Fruit fly (Drosophila melanogaster): ENCODE data around the gene RpS13.

RpS13 gene

dm6 chr2L:8370364-8371326, 6.2 kb upstream of the RpS13 start, which contains the start of gene CG17292 (continued):
- TF ChIP-seq CG43689 (GFP tag; IDR thresholded peaks at IDR 0.05): no peak
- no peak for TF ChIP-seq CG30403 (GFP tag; optimal IDR thresholded peaks at IDR 0.05)
- no peak for TF ChIP-seq Max (GFP tag; optimal IDR thresholded peaks at IDR 0.05)
- TF ChIP-seq CG8290 (GFP tag; optimal IDR thresholded peaks at IDR 0.05): no peak
- TF ChIP-seq CG8290 (tag; optimal IDR thresholded peaks at IDR 0.05): peak in 1 of 2 experiments; percentile 88
- TF ChIP-seq Stat92E (GFP tag; optimal IDR thresholded peaks at IDR 0.05): no peak
- peak; percentile 13 for TF ChIP-seq CG9797 (GFP tag; optimal IDR thresholded peaks at IDR 0.05)
- peak; percentile 77; the same call in 1 of the 2 replicates for TF ChIP-seq Awh (GFP tag; IDR thresholded peaks at IDR 0.05)
- TF ChIP-seq CG12219 (GFP tag; optimal IDR thresholded peaks at IDR 0.05): peak; percentile 58
- peak; percentile 32 for TF ChIP-seq NC2β (GFP tag; optimal IDR thresholded peaks at IDR 0.05)
- peak; percentile 66 for TF ChIP-seq E2f2 (GFP tag; IDR thresholded peaks at IDR 0.05)
- TF ChIP-seq yki (optimal IDR thresholded peaks at IDR 0.05): no peak
- peak; percentile 31; the same call in 1 of the 2 replicates for TF ChIP-seq CG32772 (GFP tag; IDR thresholded peaks at IDR 0.05)
- peak; percentile 16 for TF ChIP-seq HmgD (GFP tag; optimal IDR thresholded peaks at IDR 0.05)
- TF ChIP-seq mld (GFP tag; IDR thresholded peaks at IDR 0.05; ENCODE audit: partially characterized antibody): peak; percentile 79; the same call in 2 of the 3 replicates
- peak; percentile 95 for TF ChIP-seq Opbp (GFP tag; IDR thresholded peaks at IDR 0.05; ENCODE audit: partially characterized antibody)
- TF ChIP-seq CG10959 (GFP tag; IDR thresholded peaks at IDR 0.05): no peak
- TF ChIP-seq az2 (GFP tag; optimal IDR thresholded peaks at IDR 0.05): no peak
- no peak for TF ChIP-seq lov (optimal IDR thresholded peaks at IDR 0.05)
- TF ChIP-seq lov (GFP tag; IDR thresholded peaks at IDR 0.05): 0 out of 3 replicates have a peak, but pooled peaks have one; percentile 55
- peak; percentile 58; the same call in 1 of the 2 replicates for TF ChIP-seq ranshi (GFP tag; IDR thresholded peaks at IDR 0.05)
- TF ChIP-seq MTF-1 (GFP tag; optimal IDR thresholded peaks at IDR 0.05; ENCODE audit: borderline replicate concordance): peak; percentile 23
- peak; percentile 13 for TF ChIP-seq CG10274 (GFP tag; optimal IDR thresholded peaks at IDR 0.05)
- peak; percentile 49 for TF ChIP-seq Dp (GFP tag; optimal IDR thresholded peaks at IDR 0.05)
- TF ChIP-seq otp (GFP tag; IDR thresholded peaks at IDR 0.05): peak; percentile 59; the same call in 1 of the 3 replicates
- TF ChIP-seq kni (GFP tag; optimal IDR thresholded peaks at IDR 0.05): peak; percentile 25
- peak; percentile 43 for TF ChIP-seq org-1 (GFP tag; optimal IDR thresholded peaks at IDR 0.05)
- no peak for TF ChIP-seq tin (GFP tag; optimal IDR thresholded peaks at IDR 0.05)
- peak; percentile 37 for TF ChIP-seq CG10209 (GFP tag; optimal IDR thresholded peaks at IDR 0.05)
- TF ChIP-seq fru (optimal IDR thresholded peaks at IDR 0.05): no peak
- peak; percentile 61 for TF ChIP-seq CG1603 (tag; optimal IDR thresholded peaks at IDR 0.05)
- TF ChIP-seq D (optimal IDR thresholded peaks at IDR 0.05): no peak
- TF ChIP-seq D (GFP tag; optimal IDR thresholded peaks at IDR 0.05): no peak
- TF ChIP-seq Oaz (GFP tag; IDR thresholded peaks at IDR 0.05): peak; percentile 24; the same call in 1 of the 2 replicates
- no peak for TF ChIP-seq CG4730 (GFP tag; IDR thresholded peaks at IDR 0.05)
- TF ChIP-seq CG3995 (GFP tag; optimal IDR thresholded peaks at IDR 0.05): peak; percentile 19
- TF ChIP-seq Ets97D (GFP tag; optimal IDR thresholded peaks at IDR 0.05): peak; percentile 36
- TF ChIP-seq CoRest (tag; optimal IDR thresholded peaks at IDR 0.05): peak; percentile 16
- peak; percentile 85 for TF ChIP-seq CG12659 (GFP tag; optimal IDR thresholded peaks at IDR 0.05)
- TF ChIP-seq vvl (GFP tag; IDR thresholded peaks at IDR 0.05): peak; percentile 92
- TF ChIP-seq CG11560 (tag; IDR thresholded peaks at IDR 0.05): no peak
- TF ChIP-seq scrt (GFP tag; optimal IDR thresholded peaks at IDR 0.05): no peak
- no peak for TF ChIP-seq CG8944 (GFP tag; optimal IDR thresholded peaks at IDR 0.05)
- peak; percentile 74; the same call in 1 of the 2 replicates for TF ChIP-seq NFAT (GFP tag; IDR thresholded peaks at IDR 0.05)
- TF ChIP-seq CG10543 (GFP tag; optimal IDR thresholded peaks at IDR 0.05): peak; percentile 93
- TF ChIP-seq Gug (GFP tag; IDR thresholded peaks at IDR 0.05): peak; percentile 40; the same call in 2 of the 4 replicates
- TF ChIP-seq Rfx (GFP tag; IDR thresholded peaks at IDR 0.05): peak; percentile 82
- no peak for TF ChIP-seq sens-2 (GFP tag; IDR thresholded peaks at IDR 0.05)
- TF ChIP-seq HmgZ (tag; optimal IDR thresholded peaks at IDR 0.05): peak; percentile 83
- no peak for TF ChIP-seq sim (GFP tag; IDR thresholded peaks at IDR 0.05)

Data from whole organism, embryonic.